Worm (Caenorhabditis elegans): ENCODE data around the gene Y113G7B.12.

Gene Y113G7B.12

DNA sequence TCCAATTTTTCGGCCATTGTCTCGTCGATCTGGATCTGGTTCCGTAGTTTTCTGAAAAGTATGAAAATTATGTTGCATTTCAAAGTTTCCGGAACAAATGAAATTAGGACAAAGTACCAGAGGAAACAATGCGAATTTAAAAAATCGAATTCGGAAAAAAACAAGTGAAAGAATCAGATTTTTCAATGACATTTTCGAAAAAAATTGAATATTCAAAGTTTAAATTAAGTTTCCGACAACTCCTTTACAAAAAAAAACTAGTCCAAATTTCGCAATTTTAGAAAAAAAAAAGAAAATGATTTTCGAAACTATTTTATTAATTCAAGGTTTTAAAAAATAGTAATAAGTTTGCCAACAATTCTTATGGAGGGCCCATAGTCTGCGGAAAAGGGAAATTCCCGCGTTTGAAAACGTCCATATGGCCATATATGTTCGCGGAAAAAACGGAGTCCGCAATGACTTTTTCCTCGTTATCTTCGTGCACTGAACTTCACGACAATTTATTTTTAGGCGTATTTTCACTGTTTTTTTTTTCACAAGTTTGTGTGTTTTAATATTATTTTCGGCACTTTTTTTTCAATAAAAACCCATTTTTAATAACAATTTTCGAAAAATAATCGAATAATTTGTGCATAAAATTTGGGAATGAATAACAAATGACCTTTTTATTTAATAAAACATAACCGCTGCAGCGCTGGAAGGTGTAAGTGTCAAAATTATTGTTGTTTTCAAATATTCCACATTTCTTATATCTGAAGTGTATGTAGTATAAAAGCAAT is 20.2 kb downstream of the Y113G7B.12 start, which contains the start of the genes fbxa-115 and Y113G7B.27:
fbxa-115 (minus strand) TSS at position 51 of the 779 bp plus-strand sequence.
Y113G7B.27 (plus strand) TSS at position 729 of the 779 bp plus-strand sequence.
- TF ChIP-seq R02D3.7 (tag; optimal IDR thresholded peaks at IDR 0.05) (no peak), skn-1 (tag; optimal IDR thresholded peaks at IDR 0.05) (peak; percentile 78)

DNA sequence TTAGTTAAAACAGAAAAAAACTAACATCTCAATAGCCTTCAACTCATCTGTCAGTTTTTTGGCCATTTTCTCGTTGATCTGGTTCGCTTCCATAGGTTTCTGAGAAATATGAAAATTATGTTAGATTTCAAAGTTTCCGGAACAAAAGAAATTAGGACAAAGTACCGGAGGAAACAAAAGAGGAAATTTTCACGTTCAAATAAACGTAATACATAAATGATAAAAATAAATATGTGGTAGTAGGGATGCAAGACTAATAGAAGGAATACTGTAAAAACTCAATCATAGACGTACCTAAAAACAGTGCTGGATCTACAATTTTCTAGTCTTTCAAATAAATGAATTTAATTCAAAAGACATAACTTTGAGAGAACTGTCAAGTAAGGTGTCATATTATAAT is 23.7 kb downstream of the Y113G7B.12 start, which contains the start of gene fbxa-116:
fbxa-116 (minus strand) TSS at position 101 of the 400 bp plus-strand sequence.
- TF ChIP-seq lsy-2 (tag; optimal IDR thresholded peaks at IDR 0.05) (no peak), alr-1 (tag; optimal IDR thresholded peaks at IDR 0.05) (no peak), nhr-129 (tag; optimal IDR thresholded peaks at IDR 0.05) (no peak), snpc-4 (tag; optimal IDR thresholded peaks at IDR 0.05) (no peak)

DNA sequence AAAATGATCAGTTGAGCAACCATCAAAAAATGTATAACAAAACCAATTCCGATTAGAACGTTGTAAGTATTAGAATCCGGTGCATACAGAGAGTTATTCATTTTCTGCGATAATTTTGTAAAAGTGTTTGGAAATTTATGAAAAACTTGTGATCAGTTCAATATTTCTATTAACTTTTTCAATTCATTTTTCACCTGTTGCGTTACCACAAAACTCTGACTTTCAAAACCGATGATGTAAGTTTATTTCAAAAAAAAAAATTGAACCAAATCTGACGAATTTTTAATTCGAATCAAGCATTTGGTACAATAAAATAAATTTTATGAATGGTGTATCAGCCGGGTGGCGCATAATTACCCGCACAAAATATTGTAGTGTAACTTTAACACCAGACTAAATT is 25.9 kb downstream of the Y113G7B.12 start, which contains the start of gene srz-16:
srz-16 (minus strand) TSS at position 101 of the 400 bp plus-strand sequence.
- no peak for TF ChIP-seq ztf-4 (tag; optimal IDR thresholded peaks at IDR 0.05)

DNA sequence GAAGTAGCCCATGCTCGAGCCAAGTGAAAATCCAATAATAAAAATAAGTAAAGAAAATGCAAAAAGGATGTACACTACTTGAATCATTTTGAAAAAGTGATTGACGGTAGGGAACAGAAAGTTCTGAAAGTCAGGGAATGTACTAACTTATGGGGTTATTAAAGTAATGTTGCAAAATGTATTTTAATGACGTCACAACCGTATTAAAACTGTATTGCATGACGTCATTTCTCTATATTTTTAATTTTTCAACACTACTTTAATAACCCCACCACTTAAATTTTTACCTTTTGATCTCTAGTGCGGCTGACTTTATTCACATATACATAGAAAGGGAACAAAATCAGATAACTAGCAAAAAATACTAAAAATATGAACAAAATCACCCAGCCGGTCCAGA is 30.2 kb downstream of the Y113G7B.12 start:
- TF ChIP-seq snpc-4 (tag; optimal IDR thresholded peaks at IDR 0.05) (no peak), ztf-4 (tag; optimal IDR thresholded peaks at IDR 0.05) (no peak), dmd-4 (tag; optimal IDR thresholded peaks at IDR 0.05) (no peak), F13H6.1 (tag; optimal IDR thresholded peaks at IDR 0.05) (no peak), nhr-129 (tag; optimal IDR thresholded peaks at IDR 0.05) (no peak), ZK546.5 (tag; optimal IDR thresholded peaks at IDR 0.05) (no peak), fos-1 (tag; optimal IDR thresholded peaks at IDR 0.05) (no peak), nhr-25 (tag; optimal IDR thresholded peaks at IDR 0.05) (no peak), Y55F3AM.14 (GFP tag; optimal IDR thresholded peaks at IDR 0.05) (no peak), nhr-11 (tag; optimal IDR thresholded peaks at IDR 0.05) (no peak), ztf-11 (tag; optimal IDR thresholded peaks at IDR 0.05) (no peak), zag-1 (tag; optimal IDR thresholded peaks at IDR 0.05) (no peak)

DNA sequence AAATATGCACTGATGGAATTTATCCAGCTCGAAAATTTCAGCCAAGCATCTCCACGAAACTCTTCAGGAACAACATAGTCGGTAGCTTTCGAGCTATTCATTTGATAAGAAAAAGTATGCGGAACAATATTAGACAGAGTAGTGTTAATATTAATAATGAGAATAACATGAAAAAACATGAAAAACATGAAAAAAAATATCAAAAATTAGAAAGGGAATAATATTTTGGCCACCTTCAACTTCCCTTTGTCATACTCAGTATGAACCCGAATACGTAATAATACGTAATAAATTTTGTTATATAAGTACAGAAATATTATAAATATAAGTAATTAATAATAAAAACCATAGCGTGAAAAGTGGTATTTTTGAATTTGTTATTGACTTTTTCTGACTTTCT is 40.5 kb downstream of the Y113G7B.12 start, which contains the start of gene srw-39:
srw-39 (minus strand) TSS at position 101 of the 400 bp plus-strand sequence.
- TF ChIP-seq nhr-25 (tag; optimal IDR thresholded peaks at IDR 0.05) (no peak), unc-39 (tag; optimal IDR thresholded peaks at IDR 0.05) (no peak), nhr-12 (tag; optimal IDR thresholded peaks at IDR 0.05) (no peak), mdl-1 (tag; optimal IDR thresholded peaks at IDR 0.05) (no peak), egl-27 (tag; optimal IDR thresholded peaks at IDR 0.05) (no peak), lin-39 (tag; optimal IDR thresholded peaks at IDR 0.05) (no peak), ztf-4 (tag; optimal IDR thresholded peaks at IDR 0.05) (no peak), Y55F3AM.14 (GFP tag; optimal IDR thresholded peaks at IDR 0.05) (no peak), nhr-77 (tag; optimal IDR thresholded peaks at IDR 0.05) (no peak), C34F6.9 (tag; optimal IDR thresholded peaks at IDR 0.05) (no peak), zag-1 (tag; optimal IDR thresholded peaks at IDR 0.05) (no peak), ztf-11 (tag; optimal IDR thresholded peaks at IDR 0.05) (no peak), nhr-23 (tag; optimal IDR thresholded peaks at IDR 0.05) (no peak), dmd-4 (tag; optimal IDR thresholded peaks at IDR 0.05) (no peak), skn-1 (tag; optimal IDR thresholded peaks at IDR 0.05) (no peak), snpc-4 (tag; optimal IDR thresholded peaks at IDR 0.05) (no peak), F13H6.1 (tag; optimal IDR thresholded peaks at IDR 0.05) (no peak), sem-4 (tag; optimal IDR thresholded peaks at IDR 0.05) (no peak)

DNA sequence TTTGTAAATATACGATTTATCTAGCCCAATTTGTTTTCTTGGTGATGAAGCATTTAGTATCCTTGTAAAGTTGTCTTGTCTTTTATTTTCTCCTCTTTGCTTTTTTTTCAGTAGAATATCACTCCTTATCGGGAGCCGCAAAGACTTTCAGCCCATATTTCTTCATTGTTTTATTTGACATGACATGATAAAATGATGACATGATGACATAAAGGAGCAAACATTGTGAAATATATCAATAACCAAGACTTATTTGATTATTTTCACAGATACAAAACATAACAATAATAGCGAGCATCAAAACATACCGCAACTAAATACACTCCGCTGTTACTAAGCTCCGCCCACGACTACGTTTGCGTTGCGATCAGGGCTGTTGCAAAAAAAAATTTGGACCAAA is 46.7 kb downstream of the Y113G7B.12 start:
- TF ChIP-seq fos-1 (tag; optimal IDR thresholded peaks at IDR 0.05) = peak; percentile 8
- TF ChIP-seq skn-1 (tag; optimal IDR thresholded peaks at IDR 0.05) = peak; percentile 86
- no peak for TF ChIP-seq snpc-4 (tag; optimal IDR thresholded peaks at IDR 0.05)

DNA sequence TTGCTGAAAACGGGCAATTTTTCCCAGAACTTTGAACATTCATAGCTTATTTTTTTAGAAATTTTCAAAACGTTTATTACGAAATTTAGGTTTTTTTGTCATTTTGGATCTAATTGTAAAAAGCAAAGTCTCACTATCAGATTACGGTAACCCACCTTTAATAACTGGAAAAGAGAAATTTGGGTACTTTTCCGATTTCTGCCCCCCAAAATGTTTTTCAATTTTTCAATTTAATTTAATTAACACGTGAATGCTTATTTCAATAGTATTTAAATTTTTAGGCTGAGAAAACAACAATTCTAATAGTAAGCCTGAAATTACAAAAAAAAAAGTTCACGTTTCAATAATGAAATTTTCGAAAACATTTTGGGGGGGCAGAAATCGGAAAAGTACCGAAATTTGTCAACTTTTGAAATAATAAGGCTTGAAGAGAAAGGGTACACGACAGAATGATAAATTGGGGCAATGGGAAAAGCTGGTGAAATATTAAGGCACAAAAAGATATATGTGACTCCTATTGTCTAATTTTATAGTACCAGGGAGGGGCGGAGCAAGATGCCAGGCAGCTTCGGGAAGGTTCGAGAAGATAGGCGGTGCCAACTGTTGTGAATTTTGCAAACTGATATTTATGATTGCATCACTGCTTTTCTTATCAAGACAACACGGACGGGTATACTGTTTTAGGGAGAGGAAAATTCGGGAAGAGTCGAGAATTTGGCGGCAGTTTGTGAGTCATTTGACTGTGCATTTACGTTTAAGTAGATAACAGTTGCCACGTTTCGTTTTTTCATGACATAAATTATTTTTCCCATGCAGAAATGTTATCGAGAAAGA is 48.2 kb downstream of the Y113G7B.12 start, which contains the start of gene F19B2.5:
F19B2.5 (minus strand) TSS at position 107 of the 834 bp plus-strand sequence.
- TF ChIP-seq nhr-129 (tag; optimal IDR thresholded peaks at IDR 0.05) = peak; percentile 43
- peak; percentile 63 for TF ChIP-seq gmeb-1 (tag; optimal IDR thresholded peaks at IDR 0.05)
- peak; percentile 95 for TF ChIP-seq crh-2 (tag; optimal IDR thresholded peaks at IDR 0.05)
- no peak for TF ChIP-seq elt-3 (tag; optimal IDR thresholded peaks at IDR 0.05)
- peak; percentile 65 for TF ChIP-seq sma-3 (GFP tag; optimal IDR thresholded peaks at IDR 0.05)
- no peak for TF ChIP-seq Y55F3AM.14 (GFP tag; optimal IDR thresholded peaks at IDR 0.05)
- peak; percentile 39 for TF ChIP-seq F13H6.1 (tag; optimal IDR thresholded peaks at IDR 0.05)
- peak in 1 of 2 experiments; percentile 35 for TF ChIP-seq lsy-2 (tag; optimal IDR thresholded peaks at IDR 0.05)
- no peak for TF ChIP-seq ceh-16 (tag; optimal IDR thresholded peaks at IDR 0.05)
- peak; percentile 89 for TF ChIP-seq ama-1 (optimal IDR thresholded peaks at IDR 0.05)
- TF ChIP-seq sma-9 (GFP tag; optimal IDR thresholded peaks at IDR 0.05) = peak; percentile 66
- TF ChIP-seq sma-9 (tag; optimal IDR thresholded peaks at IDR 0.05) = no peak
- peak; percentile 6 for TF ChIP-seq nhr-10 (tag; optimal IDR thresholded peaks at IDR 0.05)
- peak; percentile 69 for TF ChIP-seq fos-1 (tag; optimal IDR thresholded peaks at IDR 0.05)
- TF ChIP-seq unc-62 (GFP tag; optimal IDR thresholded peaks at IDR 0.05) = no peak
- TF ChIP-seq aly-2 (tag; optimal IDR thresholded peaks at IDR 0.05) = no peak
- no peak for TF ChIP-seq zag-1 (tag; optimal IDR thresholded peaks at IDR 0.05)
- no peak for TF ChIP-seq lin-13 (GFP tag; optimal IDR thresholded peaks at IDR 0.05)

Data from whole organism, L2 larva.